Worm (Caenorhabditis elegans) whole organism, midembryonic: ENCODE measurements around the gene sre-29.

ENCODE experiments used
- T22C8.4 ChIP-seq: fragments of 200-800 bp; sonication (Bioruptor generic); IDR thresholded peaks from 2 replicates; pipeline ENCODE4 v1.3.6; 2022; ENCODE audit warnings: missing genetic modification characterization, missing compliant biosample characterization
- cog-1 ChIP-seq: sonication (generic microtip); optimal IDR thresholded peaks from 2 replicates; lab custom pipeline; 2016; ENCODE audit warnings: missing genetic modification characterization, missing compliant biosample characterization
- flt-1 ChIP-seq: fragments of 200-800 bp; sonication (Bioruptor generic); IDR thresholded peaks from 2 replicates; pipeline ENCODE4 v1.3.6; 2022; ENCODE audit warnings: missing genetic modification characterization, missing compliant biosample characterization
- klf-2 ChIP-seq: fragments of 200-800 bp; sonication (Bioruptor generic); conservative IDR thresholded peaks from 2 replicates; pipeline ENCODE4 v1.3.6; 2022; ENCODE audit warnings: missing genetic modification reagents, missing genetic modification characterization, missing compliant biosample characterization
- med-1 ChIP-seq: sonication (generic microtip); optimal IDR thresholded peaks from 2 replicates; lab custom pipeline; 2017; ENCODE audit warnings: missing genetic modification characterization, mild to moderate bottlenecking, missing compliant biosample characterization, antibody characterized with exemption, missing genetic modification reagents; ENCODE audit not compliant: insufficient read depth
- ref-1 ChIP-seq: fragments of 200-800 bp; sonication (Bioruptor generic); conservative IDR thresholded peaks from 2 replicates; pipeline ENCODE4 v1.3.6; 2022; ENCODE audit warnings: missing genetic modification reagents, missing genetic modification characterization, missing compliant biosample characterization
- tab-1 ChIP-seq: fragments of 200-800 bp; sonication (Bioruptor generic); IDR thresholded peaks from 2 replicates; pipeline ENCODE4 v1.3.6; 2022; ENCODE audit warnings: missing genetic modification characterization, missing compliant biosample characterization
- ztf-23 ChIP-seq: fragments of 200-800 bp; sonication (Bioruptor generic); IDR thresholded peaks from 2 replicates; pipeline ENCODE4 v1.3.6; 2022; ENCODE audit warnings: missing genetic modification reagents, missing genetic modification characterization, missing compliant biosample characterization
- ztf-29 ChIP-seq: fragments of 200-800 bp; sonication (Bioruptor generic); IDR thresholded peaks from 2 replicates; pipeline ENCODE4 v1.3.6; 2022; ENCODE audit warnings: missing genetic modification reagents, missing genetic modification characterization, missing compliant biosample characterization

Gene sre-29

ce11 chrII:12432356-12432755 is 30.7 kb upstream of the sre-29 start, which contains the start of gene dct-12:
TSS of gene dct-12 (minus strand) at chrII:12432456.
- TF ChIP-seq ref-1 (no peak), klf-2 (GFP tag; lab: Robert Waterston, UW) (no peak), ztf-29 (no peak), ztf-23 (GFP tag; lab: Robert Waterston, UW) (no peak), T22C8.4 (GFP tag; lab: Robert Waterston, UW) (no peak), med-1 (no peak), tab-1 (GFP tag; lab: Robert Waterston, UW) (no peak), cog-1 (tag; lab: Kevin White, UChicago) (no peak), flt-1 (GFP tag; lab: Robert Waterston, UW) (no peak)

- no peak for TF ChIP-seq med-1
- no peak for TF ChIP-seq flt-1 (GFP tag; lab: Robert Waterston, UW)
- no peak for TF ChIP-seq cog-1 (tag; lab: Kevin White, UChicago)
- no peak for TF ChIP-seq ref-1
- no peak for TF ChIP-seq T22C8.4 (GFP tag; lab: Robert Waterston, UW)
Measured at ce11 chrII:12429743-12430142, 28.1 kb upstream of the sre-29 start, which contains the start of gene Y57A10C.8. TSS of gene Y57A10C.8 (minus strand) at chrII:12429843.

ce11 chrII:12425644-12426222 is 24.0 kb upstream of the sre-29 start, which contains the start of gene daf-22:
TSS of gene daf-22 (minus strand) at chrII:12425694.
- TF ChIP-seq med-1, result no peak
- no peak for TF ChIP-seq klf-2 (GFP tag; lab: Robert Waterston, UW)
- no peak for TF ChIP-seq ztf-23 (GFP tag; lab: Robert Waterston, UW)
- TF ChIP-seq ztf-29, result no peak
- TF ChIP-seq tab-1 (GFP tag; lab: Robert Waterston, UW), result no peak
- TF ChIP-seq flt-1 (GFP tag; lab: Robert Waterston, UW), result no peak

ce11 chrII:12420486-12420885 is 18.8 kb upstream of the sre-29 start, which contains the start of gene sre-26:
TSS of gene sre-26 (minus strand) at chrII:12420586.
- TF ChIP-seq tab-1 (GFP tag; lab: Robert Waterston, UW), result no peak
- no peak for TF ChIP-seq ztf-23 (GFP tag; lab: Robert Waterston, UW)
- TF ChIP-seq ztf-29, result no peak
- TF ChIP-seq cog-1 (tag; lab: Kevin White, UChicago), result no peak
- no peak for TF ChIP-seq klf-2 (GFP tag; lab: Robert Waterston, UW)
- TF ChIP-seq med-1, result no peak
- TF ChIP-seq flt-1 (GFP tag; lab: Robert Waterston, UW), result no peak
- no peak for TF ChIP-seq ref-1
- no peak for TF ChIP-seq T22C8.4 (GFP tag; lab: Robert Waterston, UW)

- TF ChIP-seq tab-1 (GFP tag; lab: Robert Waterston, UW) (no peak), ztf-23 (GFP tag; lab: Robert Waterston, UW) (no peak), klf-2 (GFP tag; lab: Robert Waterston, UW) (no peak), flt-1 (GFP tag; lab: Robert Waterston, UW) (no peak), cog-1 (tag; lab: Kevin White, UChicago) (no peak), med-1 (no peak), ref-1 (no peak), ztf-29 (no peak), T22C8.4 (GFP tag; lab: Robert Waterston, UW) (no peak)
Measured at ce11 chrII:12417996-12418395, 16.3 kb upstream of the sre-29 start.

- no peak for TF ChIP-seq klf-2 (GFP tag; lab: Robert Waterston, UW)
- no peak for TF ChIP-seq ztf-23 (GFP tag; lab: Robert Waterston, UW)
- no peak for TF ChIP-seq ztf-29
- no peak for TF ChIP-seq flt-1 (GFP tag; lab: Robert Waterston, UW)
- TF ChIP-seq med-1, result no peak
- TF ChIP-seq T22C8.4 (GFP tag; lab: Robert Waterston, UW), result no peak
- no peak for TF ChIP-seq ref-1
- no peak for TF ChIP-seq cog-1 (tag; lab: Kevin White, UChicago)
- TF ChIP-seq tab-1 (GFP tag; lab: Robert Waterston, UW), result no peak
Measured at ce11 chrII:12417514-12417913, 15.8 kb upstream of the sre-29 start, which contains the start of gene sre-27. TSS of gene sre-27 (minus strand) at chrII:12417614.

- TF ChIP-seq flt-1 (GFP tag; lab: Robert Waterston, UW) (no peak), ztf-23 (GFP tag; lab: Robert Waterston, UW) (no peak), cog-1 (tag; lab: Kevin White, UChicago) (no peak), klf-2 (GFP tag; lab: Robert Waterston, UW) (no peak)
Measured at ce11 chrII:12414805-12415204, 13.1 kb upstream of the sre-29 start, which contains the start of gene Y57A10C.11. TSS of gene Y57A10C.11 (minus strand) at chrII:12414905.

- TF ChIP-seq ztf-23 (GFP tag; lab: Robert Waterston, UW) (no peak), ref-1 (no peak), tab-1 (GFP tag; lab: Robert Waterston, UW) (no peak), T22C8.4 (GFP tag; lab: Robert Waterston, UW) (no peak), ztf-29 (no peak), flt-1 (GFP tag; lab: Robert Waterston, UW) (no peak), klf-2 (GFP tag; lab: Robert Waterston, UW) (no peak), cog-1 (tag; lab: Kevin White, UChicago) (no peak), med-1 (no peak)
Measured at ce11 chrII:12412417-12412816, 10.7 kb upstream of the sre-29 start, which contains the start of gene Y57A10C.1. TSS of gene Y57A10C.1 (minus strand) at chrII:12412517.

- TF ChIP-seq med-1 (no peak), tab-1 (GFP tag; lab: Robert Waterston, UW) (no peak), ztf-23 (GFP tag; lab: Robert Waterston, UW) (no peak), ztf-29 (no peak), ref-1 (no peak)
Measured at ce11 chrII:12410107-12410506, 8.4 kb upstream of the sre-29 start, which contains the start of gene F57G9.3. TSS of gene F57G9.3 (minus strand) at chrII:12410207.

ce11 chrII:12408717-12409116 is 7.0 kb upstream of the sre-29 start, which contains the start of gene sre-31:
TSS of gene sre-31 (minus strand) at chrII:12408817.
- TF ChIP-seq tab-1 (GFP tag; lab: Robert Waterston, UW), result no peak
- no peak for TF ChIP-seq ref-1
- TF ChIP-seq T22C8.4 (GFP tag; lab: Robert Waterston, UW), result no peak
- TF ChIP-seq cog-1 (tag; lab: Kevin White, UChicago), result no peak
- no peak for TF ChIP-seq med-1
